Fruit fly (Drosophila melanogaster): ENCODE data around the gene mmy.

- TF ChIP-seq CG5204 (GFP tag; optimal IDR thresholded peaks at IDR 0.05) (no peak), CG14711 (tag; optimal IDR thresholded peaks at IDR 0.05) (no peak), Hr96 (GFP tag; optimal IDR thresholded peaks at IDR 0.05) (no peak), pad (GFP tag; optimal IDR thresholded peaks at IDR 0.05) (no peak)
These were observed 30.0 kb upstream of the mmy start for dm6 chr2L:6503724-6504037.

Data from whole organism, adult.